Worm (Caenorhabditis elegans): ENCODE results near the gene JC8.4.

DNA sequence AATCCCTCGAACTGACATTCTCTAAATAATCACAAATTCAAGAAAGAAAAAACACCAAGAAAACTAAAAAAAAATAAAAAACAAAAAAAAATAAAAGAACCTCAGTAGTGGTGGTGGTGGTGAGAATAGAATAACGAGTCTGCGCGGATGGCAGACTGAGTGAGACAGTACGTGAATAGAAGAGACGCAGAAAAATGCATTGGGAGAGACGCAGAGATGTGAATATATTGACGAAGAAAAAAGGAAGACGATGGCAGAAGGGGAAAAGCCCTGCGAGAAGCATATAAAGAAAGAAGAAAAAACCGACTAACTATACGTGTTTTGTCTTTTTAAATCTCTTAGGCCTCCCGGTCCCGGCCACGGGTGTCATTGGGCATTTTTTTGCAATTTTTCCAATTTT, 29.0 kb downstream of the JC8.4 start, which contains the start of gene unc-26:
- TF ChIP-seq nhr-76 (tag; optimal IDR thresholded peaks at IDR 0.05): no peak
- TF ChIP-seq ztf-11 (tag; optimal IDR thresholded peaks at IDR 0.05): no peak
- no peak for TF ChIP-seq flh-1 (GFP tag; optimal IDR thresholded peaks at IDR 0.05)
- no peak for TF ChIP-seq nhr-28 (tag; optimal IDR thresholded peaks at IDR 0.05)
- TF ChIP-seq lin-32 (GFP tag; optimal IDR thresholded peaks at IDR 0.05): no peak
- TF ChIP-seq pha-4 (tag; optimal IDR thresholded peaks at IDR 0.05): no peak
- no peak for TF ChIP-seq mab-5 (tag; optimal IDR thresholded peaks at IDR 0.05)
- TF ChIP-seq elt-3 (tag; optimal IDR thresholded peaks at IDR 0.05): no peak

Data from whole organism, mixed stage, embryonic.